Fruit fly (Drosophila melanogaster) whole organism, embryonic: Measurements from ENCODE around the gene IntS9.
A peak's percentile ranks its signal among the peaks of the same experiment; 100 is the strongest.

Source experiments
- Asciz ChIP-seq: fragments of 200-800 bp; sonication (Bioruptor generic); optimal IDR thresholded peaks from 2 replicates; lab custom pipeline; 2017; ENCODE audit warnings: missing biosample characterization, mild to moderate bottlenecking, missing genetic modification characterization, missing genetic modification reagents
- CG11093 ChIP-seq: fragments of 200-800 bp; sonication (Bioruptor generic); IDR thresholded peaks from 3 replicates; pipeline ENCODE4 v1.3.6; 2022; ENCODE audit warnings: missing biosample characterization, missing genetic modification characterization
- CG12942 ChIP-seq: fragments of 200-800 bp; sonication (Bioruptor generic); optimal IDR thresholded peaks from 3 replicates; lab custom pipeline; 2016; ENCODE audit warnings: missing biosample characterization, missing genetic modification characterization
- CG13894 ChIP-seq: fragments of 200-800 bp; sonication (Bioruptor generic); optimal IDR thresholded peaks from 3 replicates; lab custom pipeline; 2018; ENCODE audit warnings: missing biosample characterization, mild to moderate bottlenecking, missing genetic modification characterization, moderate library complexity
- CG14014 ChIP-seq: fragments of 200-800 bp; sonication (Bioruptor generic); IDR thresholded peaks from 2 replicates; pipeline ENCODE4 v1.3.6; 2022; ENCODE audit warnings: missing biosample characterization, missing genetic modification characterization
- CG14441 ChIP-seq: fragments of 200-800 bp; sonication (Bioruptor generic); IDR thresholded peaks from 2 replicates; pipeline ENCODE4 v1.3.6; 2022; ENCODE audit warnings: missing biosample characterization, missing genetic modification characterization
- CG15479 ChIP-seq: fragments of 200-800 bp; sonication (Bioruptor generic); optimal IDR thresholded peaks from 3 replicates; lab custom pipeline; 2019; ENCODE audit warnings: missing biosample characterization, mild to moderate bottlenecking, missing genetic modification characterization, moderate library complexity
- CG15601 ChIP-seq: fragments of 200-800 bp; sonication (Bioruptor generic); optimal IDR thresholded peaks from 3 replicates; lab custom pipeline; 2019; ENCODE audit warnings: missing biosample characterization, mild to moderate bottlenecking, missing genetic modification characterization, moderate library complexity
- CG1647 ChIP-seq: fragments of 200-800 bp; sonication (Bioruptor generic); optimal IDR thresholded peaks from 3 replicates; lab custom pipeline; 2016; ENCODE audit warnings: missing biosample characterization, missing genetic modification characterization
- CG16779 ChIP-seq: fragments of 200-800 bp; sonication (Bioruptor generic); IDR thresholded peaks from 2 replicates; pipeline ENCODE4 v1.3.6; 2022; ENCODE audit warnings: missing biosample characterization, missing genetic modification characterization
- CG16813 ChIP-seq: fragments of 200-800 bp; sonication (Bioruptor generic); IDR thresholded peaks from 3 replicates; pipeline ENCODE4 v1.3.6; 2022; ENCODE audit warnings: missing biosample characterization, missing genetic modification characterization; ENCODE audit not compliant: partially characterized antibody
- CG16863 ChIP-seq: fragments of 200-800 bp; sonication (Bioruptor generic); optimal IDR thresholded peaks from 3 replicates; lab custom pipeline; 2016; ENCODE audit warnings: missing biosample characterization, missing genetic modification characterization
- CG30020 ChIP-seq: fragments of 200-800 bp; optimal IDR thresholded peaks from 2 replicates; lab custom pipeline; 2019; ENCODE audit warnings: missing biosample characterization, mild to moderate bottlenecking, missing genetic modification characterization, moderate library complexity
- CG31365 ChIP-seq: fragments of 200-800 bp; sonication (Bioruptor generic); optimal IDR thresholded peaks from 2 replicates; lab custom pipeline; 2018; ENCODE audit warnings: missing biosample characterization, mild to moderate bottlenecking, missing genetic modification characterization
- CG4282 ChIP-seq: fragments of 200-800 bp; sonication (Bioruptor generic); optimal IDR thresholded peaks from 2 replicates; lab custom pipeline; 2016; ENCODE audit warnings: missing biosample characterization, missing genetic modification characterization
- CG4404 ChIP-seq: fragments of 200-800 bp; sonication (Bioruptor generic); IDR thresholded peaks from 2 replicates; pipeline ENCODE4 v1.3.6; 2022; ENCODE audit warnings: missing biosample characterization, missing genetic modification characterization
- CG7928 ChIP-seq: fragments of 200-800 bp; sonication (Bioruptor generic); optimal IDR thresholded peaks from 2 replicates; lab custom pipeline; 2017; ENCODE audit warnings: missing biosample characterization, mild to moderate bottlenecking, missing genetic modification characterization
- CG8359 ChIP-seq: fragments of 200-800 bp; sonication (Bioruptor generic); optimal IDR thresholded peaks from 2 replicates; lab custom pipeline; 2017; ENCODE audit warnings: missing biosample characterization, mild to moderate bottlenecking, missing genetic modification characterization, borderline replicate concordance
- CG8388 ChIP-seq: fragments of 200-800 bp; sonication (Bioruptor generic); optimal IDR thresholded peaks from 2 replicates; lab custom pipeline; 2019; ENCODE audit warnings: missing biosample characterization, mild to moderate bottlenecking, missing genetic modification characterization, moderate library complexity
- CG9817 ChIP-seq: fragments of 200-800 bp; sonication (Bioruptor generic); optimal IDR thresholded peaks from 2 replicates; lab custom pipeline; 2018; ENCODE audit warnings: missing biosample characterization, mild to moderate bottlenecking, missing genetic modification characterization, moderate library complexity
- D19A ChIP-seq: fragments of 200-800 bp; optimal IDR thresholded peaks from 3 replicates; lab custom pipeline; 2019; ENCODE audit warnings: missing biosample characterization, mild to moderate bottlenecking, missing genetic modification characterization, moderate library complexity
- Dip2 ChIP-seq: fragments of 200-800 bp; sonication (Bioruptor generic); IDR thresholded peaks from 2 replicates; pipeline ENCODE4 v1.3.6; 2022; ENCODE audit warnings: missing biosample characterization, missing genetic modification characterization
- Dref ChIP-seq: fragments of 200-800 bp; sonication (Bioruptor generic); IDR thresholded peaks from 2 replicates; pipeline ENCODE4 v1.3.6; 2022; ENCODE audit warnings: missing biosample characterization, missing genetic modification characterization
- Fer3 ChIP-seq: fragments of 200-800 bp; sonication (Bioruptor generic); optimal IDR thresholded peaks from 2 replicates; lab custom pipeline; 2018; ENCODE audit warnings: missing biosample characterization, mild to moderate bottlenecking, missing genetic modification characterization, moderate library complexity
- Jarid2 ChIP-seq: fragments of 200-800 bp; sonication (Bioruptor generic); optimal IDR thresholded peaks from 3 replicates; lab custom pipeline; 2017; ENCODE audit warnings: mild to moderate bottlenecking, missing biosample characterization, missing genetic modification reagents, missing genetic modification characterization
- Lhr ChIP-seq: fragments of 200-800 bp; sonication (Bioruptor generic); optimal IDR thresholded peaks from 3 replicates; lab custom pipeline; 2017; ENCODE audit warnings: mild to moderate bottlenecking, missing biosample characterization, missing genetic modification reagents, missing genetic modification characterization
- NfI ChIP-seq: fragments of 200-800 bp; sonication (Bioruptor generic); optimal IDR thresholded peaks from 3 replicates; lab custom pipeline; 2018; ENCODE audit warnings: missing biosample characterization, mild to moderate bottlenecking, missing genetic modification characterization, moderate library complexity
- Oli ChIP-seq: fragments of 200-800 bp; sonication (Bioruptor generic); optimal IDR thresholded peaks from 2 replicates; lab custom pipeline; 2018; ENCODE audit warnings: missing biosample characterization, mild to moderate bottlenecking, missing genetic modification characterization, moderate library complexity
- Opbp ChIP-seq: fragments of 200-800 bp; sonication (Bioruptor generic); IDR thresholded peaks from 3 replicates; pipeline ENCODE4 v1.3.6; 2022; ENCODE audit warnings: missing biosample characterization, missing genetic modification characterization; ENCODE audit not compliant: partially characterized antibody
- Poxn ChIP-seq: fragments of 200-800 bp; sonication (Bioruptor generic); IDR thresholded peaks from 2 replicates; pipeline ENCODE4 v1.3.6; 2022; ENCODE audit warnings: missing biosample characterization, missing genetic modification characterization
- Rx ChIP-seq: fragments of 200-800 bp; sonication (Bioruptor generic); IDR thresholded peaks from 2 replicates; pipeline ENCODE4 v1.3.6; 2022; ENCODE audit warnings: missing biosample characterization, missing genetic modification characterization
- Six4 ChIP-seq: fragments of 200-800 bp; sonication (Bioruptor generic); optimal IDR thresholded peaks from 2 replicates; lab custom pipeline; 2016; ENCODE audit warnings: missing biosample characterization, missing genetic modification characterization
- Usf ChIP-seq: fragments of 200-800 bp; sonication (Bioruptor generic); optimal IDR thresholded peaks from 2 replicates; lab custom pipeline; 2017; ENCODE audit warnings: missing genotype, missing biosample characterization, missing genetic modification characterization
- chif ChIP-seq, 2 experiments: fragments of 200-800 bp; sonication (Bioruptor generic); optimal IDR thresholded peaks; 3 replicates each; lab custom pipeline; 2016; ENCODE audit warnings: missing biosample characterization in 2 of 2, missing genetic modification characterization in 2 of 2
- crp ChIP-seq, 2 experiments: fragments of 200-800 bp; sonication (Bioruptor generic); optimal IDR thresholded peaks; 2 replicates in 1 of 2; 3 replicates in 1 of 2; lab custom pipeline; 2017; ENCODE audit warnings: missing biosample characterization in 2 of 2, missing genetic modification characterization in 2 of 2, mild to moderate bottlenecking in 1 of 2, moderate library complexity in 1 of 2
- exex ChIP-seq: fragments of 200-800 bp; sonication (Bioruptor generic); optimal IDR thresholded peaks from 4 replicates; lab custom pipeline; 2018; ENCODE audit warnings: missing biosample characterization, mild to moderate bottlenecking, missing genetic modification characterization, moderate library complexity
- fu2 ChIP-seq: fragments of 200-800 bp; sonication (Bioruptor generic); optimal IDR thresholded peaks from 2 replicates; lab custom pipeline; 2016; ENCODE audit warnings: missing biosample characterization, missing genetic modification characterization
- gem ChIP-seq: fragments of 200-800 bp; sonication (Bioruptor generic); optimal IDR thresholded peaks from 2 replicates; lab custom pipeline; 2019; ENCODE audit warnings: missing biosample characterization, mild to moderate bottlenecking, missing genetic modification characterization, moderate library complexity
- h ChIP-seq: fragments of >200 bp; optimal IDR thresholded peaks from 2 replicates; lab custom pipeline; 2017
- klu ChIP-seq: fragments of 200-800 bp; sonication (Bioruptor generic); IDR thresholded peaks from 2 replicates; pipeline ENCODE4 v1.3.6; 2022; ENCODE audit warnings: missing biosample characterization, missing genetic modification characterization
- pita ChIP-seq: fragments of 200-800 bp; sonication (Bioruptor generic); optimal IDR thresholded peaks from 2 replicates; lab custom pipeline; 2017; ENCODE audit warnings: missing biosample characterization, mild to moderate bottlenecking, missing genetic modification characterization
- ranshi ChIP-seq: fragments of 200-800 bp; sonication (Bioruptor generic); IDR thresholded peaks from 2 replicates; pipeline ENCODE4 v1.3.6; 2022; ENCODE audit warnings: missing biosample characterization, missing genetic modification characterization
- rib ChIP-seq: fragments of 200-800 bp; sonication (Bioruptor generic); IDR thresholded peaks from 2 replicates; pipeline ENCODE4 v1.3.6; 2022; ENCODE audit warnings: missing biosample characterization, missing genetic modification characterization
- sens-2 ChIP-seq: fragments of 200-800 bp; sonication (Bioruptor generic); IDR thresholded peaks from 2 replicates; pipeline ENCODE4 v1.3.6; 2022; ENCODE audit warnings: missing biosample characterization, missing genetic modification characterization
- sim ChIP-seq: fragments of 200-800 bp; sonication (Bioruptor generic); IDR thresholded peaks from 2 replicates; pipeline ENCODE4 v1.3.6; 2022; ENCODE audit warnings: missing biosample characterization, missing genetic modification characterization
- sisA ChIP-seq: fragments of 200-800 bp; sonication (Bioruptor generic); IDR thresholded peaks from 2 replicates; pipeline ENCODE4 v1.3.6; 2022; ENCODE audit warnings: missing biosample characterization, missing genetic modification characterization
- sqz ChIP-seq: fragments of 200-800 bp; sonication (Bioruptor generic); optimal IDR thresholded peaks from 3 replicates; lab custom pipeline; 2018; ENCODE audit warnings: missing biosample characterization, mild to moderate bottlenecking, missing genetic modification characterization
- tna ChIP-seq: fragments of 200-800 bp; sonication (Bioruptor generic); IDR thresholded peaks from 2 replicates; pipeline ENCODE4 v1.3.6; 2022; ENCODE audit warnings: missing biosample characterization, missing genetic modification characterization; ENCODE audit not compliant: partially characterized antibody
- vfl ChIP-seq: fragments of 200-800 bp; sonication (Bioruptor generic); optimal IDR thresholded peaks from 2 replicates; lab custom pipeline; 2016; ENCODE audit warnings: missing biosample characterization, missing genetic modification characterization
- vvl ChIP-seq: fragments of 200-800 bp; sonication (Bioruptor generic); IDR thresholded peaks from 2 replicates; pipeline ENCODE4 v1.3.6; 2022; ENCODE audit warnings: missing biosample characterization, missing genetic modification characterization

Gene IntS9

dm6 chr3L:16128481-16128972 is 23.1 kb upstream of the IntS9 start, which contains the start of gene Pgm1 (continued):
- TF ChIP-seq rib (peak; percentile 72; the same call in 1 of the 2 replicates), CG16863 (GFP tag; lab: Kevin White, UChicago) (peak; percentile 92), CG11093 (peak; percentile 36; the same call in 2 of the 3 replicates), CG9817 (tag; lab: Kevin White, UChicago) (peak; percentile 80), CG12942 (GFP tag; lab: Kevin White, UChicago) (peak; percentile 85), Lhr (GFP tag; lab: Kevin White, UChicago) (no peak), Poxn (GFP tag; lab: Robert Waterston, UW) (no peak), klu (GFP tag; lab: Robert Waterston, UW) (0 out of 2 replicates have a peak, but pooled peaks have one; percentile 28), vfl (peak; percentile 84), CG13894 (tag; lab: Kevin White, UChicago) (no peak), Usf (GFP tag; lab: Kevin White, UChicago) (peak; percentile 57), CG14014 (GFP tag; lab: Robert Waterston, UW) (peak; percentile 76), gem (tag; lab: Kevin White, UChicago) (no peak), CG8388 (GFP tag; lab: Kevin White, UChicago) (peak; percentile 64), Oli (tag; lab: Kevin White, UChicago) (peak; percentile 85), ranshi (peak; percentile 66; the same call in 1 of the 2 replicates), Opbp (GFP tag; lab: Robert Waterston, UW) (no peak), tna (GFP tag; lab: Robert Waterston, UW) (no peak), vvl (peak; percentile 72), sisA (GFP tag; lab: Robert Waterston, UW) (peak; percentile 74), Asciz (no peak), Fer3 (tag; lab: Kevin White, UChicago) (no peak), sqz (GFP tag; lab: Kevin White, UChicago) (no peak), sim (GFP tag; lab: Robert Waterston, UW) (peak; percentile 39; the same call in 1 of the 2 replicates), h (lab: Kevin White, UChicago) (no peak), exex (tag; lab: Kevin White, UChicago) (peak; percentile 97), Six4 (GFP tag; lab: Kevin White, UChicago) (peak; percentile 81), Dref (no peak), CG16779 (GFP tag; lab: Robert Waterston, UW) (peak; percentile 74), CG1647 (peak; percentile 61), Rx (GFP tag; lab: Robert Waterston, UW) (peak; percentile 72), Jarid2 (GFP tag; lab: Kevin White, UChicago) (no peak), sens-2 (no peak), D19A (tag; lab: Kevin White, UChicago) (peak; percentile 64), CG16813 (no peak), CG4404 (GFP tag; lab: Robert Waterston, UW) (peak; percentile 37), pita (GFP tag; lab: Kevin White, UChicago) (no peak), crp (GFP tag; optimal IDR thresholded peaks at IDR 0.05; lab: Kevin White, UChicago) (peak in 1 of 2 experiments; percentile 63), CG14441 (GFP tag; lab: Robert Waterston, UW) (peak; percentile 78), CG8359 (peak; percentile 37), CG31365 (tag; lab: Kevin White, UChicago) (peak; percentile 72), fu2 (peak; percentile 85), Dip2 (GFP tag; lab: Robert Waterston, UW) (0 out of 2 replicates have a peak, but pooled peaks have one; percentile 22), CG15479 (GFP tag; lab: Kevin White, UChicago) (peak; percentile 75), chif (GFP tag; optimal IDR thresholded peaks at IDR 0.05; lab: Kevin White, UChicago) (peak; percentile 88 to 90), CG15601 (peak; percentile 51), CG7928 (GFP tag; lab: Kevin White, UChicago) (no peak), NfI (GFP tag; lab: Kevin White, UChicago) (no peak), CG30020 (tag; lab: Kevin White, UChicago) (no peak), CG4282 (peak; percentile 87)
